Fruit fly (Drosophila melanogaster) whole organism, pupa: ENCODE measurements around the gene sad.

Experiments
- CG10348 ChIP-seq: fragments of 200-800 bp; sonication (Bioruptor generic); IDR thresholded peaks from 2 replicates; pipeline ENCODE4 v1.3.6; 2022; ENCODE audit warnings: missing biosample characterization, missing genetic modification characterization
- CG12605 ChIP-seq: fragments of 200-800 bp; sonication (Bioruptor generic); IDR thresholded peaks from 2 replicates; pipeline ENCODE4 v1.3.6; 2022; ENCODE audit warnings: missing biosample characterization, missing genetic modification characterization
- CG13204 ChIP-seq: fragments of 200-800 bp; sonication (Bioruptor generic); optimal IDR thresholded peaks from 2 replicates; lab custom pipeline; 2018; ENCODE audit warnings: missing biosample characterization, mild to moderate bottlenecking, missing genetic modification characterization, moderate library complexity
- CG14655 ChIP-seq: fragments of 200-800 bp; sonication (Bioruptor generic); optimal IDR thresholded peaks from 3 replicates; lab custom pipeline; 2017; ENCODE audit warnings: mild to moderate bottlenecking, missing biosample characterization, missing genetic modification reagents, missing genetic modification characterization
- CG15710 ChIP-seq: fragments of 200-800 bp; sonication (Bioruptor generic); optimal IDR thresholded peaks from 2 replicates; lab custom pipeline; 2018; ENCODE audit warnings: missing biosample characterization, mild to moderate bottlenecking, missing genetic modification characterization, moderate library complexity
- CG17806 ChIP-seq: fragments of 200-800 bp; sonication (Bioruptor generic); optimal IDR thresholded peaks from 2 replicates; lab custom pipeline; 2018; ENCODE audit warnings: missing biosample characterization, mild to moderate bottlenecking, missing genetic modification characterization, moderate library complexity
- CG32121 ChIP-seq: fragments of 200-800 bp; sonication (Bioruptor generic); IDR thresholded peaks from 2 replicates; pipeline ENCODE4 v1.3.6; 2022; ENCODE audit warnings: missing biosample characterization, missing genetic modification characterization
- CG34367 ChIP-seq: fragments of 200-800 bp; sonication (Bioruptor generic); optimal IDR thresholded peaks from 2 replicates; lab custom pipeline; 2018; ENCODE audit warnings: missing biosample characterization, mild to moderate bottlenecking, missing genetic modification characterization
- CG4496 ChIP-seq: fragments of 200-800 bp; sonication (Bioruptor generic); IDR thresholded peaks from 3 replicates; pipeline ENCODE4 v1.3.6; 2022; ENCODE audit warnings: missing biosample characterization, missing genetic modification characterization
- CG8159 ChIP-seq: fragments of 200-800 bp; sonication (Bioruptor generic); optimal IDR thresholded peaks from 3 replicates; lab custom pipeline; 2018; ENCODE audit warnings: missing biosample characterization, mild to moderate bottlenecking, missing genetic modification characterization, moderate library complexity
- CG8301 ChIP-seq: fragments of 200-800 bp; sonication (Bioruptor generic); optimal IDR thresholded peaks from 2 replicates; lab custom pipeline; 2018; ENCODE audit warnings: missing biosample characterization, mild to moderate bottlenecking, missing genetic modification characterization
- CG9948 ChIP-seq: fragments of 200-800 bp; sonication (Bioruptor generic); optimal IDR thresholded peaks from 2 replicates; lab custom pipeline; 2018; ENCODE audit warnings: missing biosample characterization, mild to moderate bottlenecking, missing genetic modification characterization, moderate library complexity
- D1 ChIP-seq: fragments of 200-800 bp; sonication (Bioruptor generic); optimal IDR thresholded peaks from 2 replicates; lab custom pipeline; 2018; ENCODE audit warnings: missing biosample characterization, mild to moderate bottlenecking, missing genetic modification characterization, moderate library complexity
- EcR ChIP-seq: fragments of 200-800 bp; sonication (Bioruptor generic); optimal IDR thresholded peaks from 3 replicates; lab custom pipeline; 2019; ENCODE audit warnings: missing biosample characterization, missing genetic modification characterization, mild to moderate bottlenecking, moderate library complexity, missing genetic modification reagents
- Ets98B ChIP-seq: fragments of 200-800 bp; sonication (Bioruptor generic); IDR thresholded peaks from 2 replicates; pipeline ENCODE4 v1.3.6; 2022; ENCODE audit warnings: missing biosample characterization, missing genetic modification characterization
- Pif1A ChIP-seq: fragments of 200-800 bp; sonication (Bioruptor generic); optimal IDR thresholded peaks from 3 replicates; lab custom pipeline; 2016; ENCODE audit warnings: missing biosample characterization, missing genetic modification characterization
- Pif1B ChIP-seq: fragments of 200-800 bp; sonication (Bioruptor generic); optimal IDR thresholded peaks from 3 replicates; lab custom pipeline; 2016; ENCODE audit warnings: missing biosample characterization, missing genetic modification characterization
- Snoo ChIP-seq: fragments of 200-800 bp; sonication (Bioruptor generic); optimal IDR thresholded peaks from 3 replicates; lab custom pipeline; 2017; ENCODE audit warnings: missing biosample characterization, mild to moderate bottlenecking, missing genetic modification characterization, inconsistent platforms
- fd96Ca ChIP-seq: fragments of 200-800 bp; sonication (Bioruptor generic); IDR thresholded peaks from 3 replicates; pipeline ENCODE4 v1.3.6; 2022; ENCODE audit warnings: missing biosample characterization, missing genetic modification characterization
- gl ChIP-seq: fragments of 200-800 bp; sonication (Bioruptor generic); optimal IDR thresholded peaks from 2 replicates; lab custom pipeline; 2018; ENCODE audit warnings: missing biosample characterization, mild to moderate bottlenecking, missing genetic modification characterization
- rn ChIP-seq: fragments of 200-800 bp; sonication (Bioruptor generic); IDR thresholded peaks from 2 replicates; pipeline ENCODE4 v1.3.6; 2022; ENCODE audit warnings: missing biosample characterization, missing genetic modification characterization

The sad gene

DNA sequence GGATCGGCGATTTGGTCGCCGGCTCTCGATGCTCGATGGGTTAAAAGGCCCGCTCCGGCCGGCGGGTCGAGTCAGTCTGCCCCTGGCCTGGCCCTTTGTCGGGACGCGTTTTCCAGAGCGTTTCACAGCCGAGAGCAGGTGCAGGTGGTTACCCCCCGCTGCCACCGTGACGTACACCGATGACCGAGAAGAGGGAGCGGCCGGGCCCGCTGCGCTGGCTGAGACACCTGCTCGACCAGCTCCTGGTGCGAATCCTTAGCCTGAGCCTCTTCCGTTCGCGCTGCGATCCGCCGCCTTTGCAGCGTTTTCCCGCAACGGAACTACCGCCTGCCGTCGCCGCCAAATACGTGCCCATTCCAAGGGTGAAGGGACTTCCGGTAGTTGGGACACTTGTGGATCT, at the start of gene sad:
sad (plus strand) TSS at position 74 of the 400 bp plus-strand sequence.
- no peak for TF ChIP-seq Pif1A (GFP tag; lab: Kevin White, UChicago)
- no peak for TF ChIP-seq CG13204 (GFP tag; lab: Kevin White, UChicago)
- TF ChIP-seq Pif1B (GFP tag; lab: Kevin White, UChicago) = no peak
- no peak for TF ChIP-seq CG15710 (tag; lab: Kevin White, UChicago)
- no peak for TF ChIP-seq CG9948 (tag; lab: Kevin White, UChicago)
- TF ChIP-seq CG10348 = no peak
- TF ChIP-seq CG8159 (tag; lab: Kevin White, UChicago) = no peak
- TF ChIP-seq Snoo (tag; lab: Kevin White, UChicago) = no peak
- TF ChIP-seq CG34367 = no peak
- TF ChIP-seq rn (GFP tag; lab: Robert Waterston, UW) = no peak
- TF ChIP-seq CG14655 = no peak
- no peak for TF ChIP-seq gl
- TF ChIP-seq fd96Ca = no peak
- no peak for TF ChIP-seq CG17806 (tag; lab: Kevin White, UChicago)
- TF ChIP-seq CG8301 (tag; lab: Kevin White, UChicago) = no peak
- no peak for TF ChIP-seq CG32121 (GFP tag; lab: Robert Waterston, UW)

DNA sequence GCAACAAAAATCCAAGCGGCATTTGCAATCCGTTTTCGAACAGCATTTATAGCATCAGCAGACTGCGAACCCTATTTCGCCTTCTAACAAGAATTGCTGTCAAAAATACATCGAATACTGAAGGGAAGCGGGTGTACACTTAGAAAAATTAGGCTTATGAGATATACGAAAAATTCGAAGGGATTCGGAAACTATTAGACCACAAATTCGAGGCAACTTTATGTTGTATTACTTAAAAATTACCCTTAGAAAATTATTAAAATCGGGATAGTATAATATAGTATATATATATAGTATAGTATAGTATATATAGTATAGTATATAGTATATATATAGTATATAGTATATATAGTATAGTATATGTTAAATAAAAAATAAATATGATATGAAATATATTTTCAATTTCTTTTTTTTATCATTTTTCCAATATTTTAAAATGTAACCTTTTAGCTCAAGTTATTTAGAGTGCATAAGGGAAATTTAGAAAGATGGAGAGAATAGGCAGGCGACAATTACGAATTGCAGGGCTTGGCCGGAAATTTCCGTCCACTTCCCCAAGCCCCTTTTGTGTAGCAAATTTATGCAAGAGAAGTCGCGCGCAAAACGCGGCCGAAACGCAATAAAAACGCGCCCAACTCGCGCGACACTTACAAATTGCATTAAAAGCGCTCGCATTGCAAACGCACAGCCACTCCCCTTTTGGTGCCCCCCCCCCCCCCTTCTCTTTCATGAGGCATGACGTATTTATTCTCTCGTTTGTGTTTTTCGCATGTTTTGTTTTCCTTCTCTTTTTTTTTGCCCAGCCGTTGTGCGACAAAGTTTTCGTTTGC, 46.1 kb upstream of the sad start:
- TF ChIP-seq CG32121 (GFP tag; lab: Robert Waterston, UW) = peak; percentile 37; the same call in 1 of the 2 replicates
- peak; percentile 12; the same call in 1 of the 2 replicates for TF ChIP-seq Ets98B (GFP tag; lab: Robert Waterston, UW)
- no peak for TF ChIP-seq EcR (GFP tag; lab: Kevin White, UChicago)
- 0 out of 3 replicates have a peak, but pooled peaks have one; percentile 26 for TF ChIP-seq CG4496
- peak; percentile 22; the same call in 1 of the 2 replicates for TF ChIP-seq CG12605
- TF ChIP-seq CG14655 = no peak
- TF ChIP-seq CG8159 (tag; lab: Kevin White, UChicago) = peak; percentile 31
- TF ChIP-seq rn (GFP tag; lab: Robert Waterston, UW) = no peak
- TF ChIP-seq, all 21 proteins: peak for 5

DNA sequence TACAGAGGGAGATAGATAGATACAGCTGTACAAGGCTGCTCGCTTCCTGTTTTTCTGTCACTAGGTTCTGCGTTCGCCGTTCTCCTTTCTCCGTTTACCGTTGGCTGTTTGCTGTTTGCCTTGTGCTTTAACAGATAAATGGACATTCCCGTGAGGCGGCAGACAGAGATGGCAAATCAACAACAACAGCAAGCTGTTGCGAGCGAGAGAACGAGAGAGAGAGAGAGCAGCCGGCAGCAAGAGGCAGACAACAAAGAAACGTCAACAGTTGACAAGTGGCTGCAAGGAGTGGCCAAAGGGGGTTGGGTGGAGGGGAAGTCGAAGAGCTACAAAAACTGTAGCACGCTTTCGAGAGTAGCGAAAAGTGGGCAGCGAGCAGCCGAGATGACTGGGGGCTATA, 43.6 kb upstream of the sad start:
- TF ChIP-seq fd96Ca (no peak), CG8301 (tag; lab: Kevin White, UChicago) (no peak), CG9948 (tag; lab: Kevin White, UChicago) (no peak), CG4496 (peak; percentile 63; the same call in 2 of the 3 replicates), CG14655 (no peak), rn (GFP tag; lab: Robert Waterston, UW) (no peak), CG17806 (tag; lab: Kevin White, UChicago) (no peak), CG13204 (GFP tag; lab: Kevin White, UChicago) (peak; percentile 5), CG32121 (GFP tag; lab: Robert Waterston, UW) (no peak), CG10348 (no peak), gl (no peak), EcR (GFP tag; lab: Kevin White, UChicago) (peak; percentile 4), Pif1A (GFP tag; lab: Kevin White, UChicago) (no peak), CG8159 (tag; lab: Kevin White, UChicago) (no peak), D1 (no peak), CG34367 (no peak), Ets98B (GFP tag; lab: Robert Waterston, UW) (no peak), CG12605 (no peak), Snoo (tag; lab: Kevin White, UChicago) (no peak), CG15710 (tag; lab: Kevin White, UChicago) (no peak), Pif1B (GFP tag; lab: Kevin White, UChicago) (no peak)

DNA sequence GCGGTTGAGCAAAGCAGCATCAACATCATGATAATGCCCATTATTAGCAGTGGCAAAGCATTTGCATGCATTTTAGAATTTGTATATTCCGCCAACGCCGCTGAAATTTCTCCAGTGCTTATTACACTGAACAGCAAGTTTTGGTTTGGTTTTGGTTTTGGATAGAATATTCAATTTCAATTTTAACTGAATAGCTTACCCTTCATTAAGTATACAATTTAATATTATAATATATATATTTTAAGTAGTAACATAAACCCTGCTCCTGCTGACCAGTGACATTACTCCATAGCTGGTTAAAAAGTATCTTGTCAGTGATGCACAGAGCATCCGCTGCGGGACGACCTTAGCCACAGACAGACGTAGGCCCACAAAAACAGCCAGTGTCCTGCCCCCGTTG, 29.7 kb upstream of the sad start:
- TF ChIP-seq CG13204 (GFP tag; lab: Kevin White, UChicago) = no peak
- TF ChIP-seq Ets98B (GFP tag; lab: Robert Waterston, UW) = peak; percentile 52
- peak; percentile 55; the same call in 1 of the 2 replicates for TF ChIP-seq CG12605
- no peak for TF ChIP-seq CG10348
- no peak for TF ChIP-seq Pif1B (GFP tag; lab: Kevin White, UChicago)
- TF ChIP-seq EcR (GFP tag; lab: Kevin White, UChicago) = no peak
- no peak for TF ChIP-seq rn (GFP tag; lab: Robert Waterston, UW)
- TF ChIP-seq CG8301 (tag; lab: Kevin White, UChicago) = peak; percentile 33
- peak; percentile 18 for TF ChIP-seq CG9948 (tag; lab: Kevin White, UChicago)
- TF ChIP-seq gl = no peak
- TF ChIP-seq D1 = no peak
- no peak for TF ChIP-seq Snoo (tag; lab: Kevin White, UChicago)
- TF ChIP-seq CG4496 = peak; percentile 46; the same call in 1 of the 3 replicates
- peak; percentile 33 for TF ChIP-seq CG17806 (tag; lab: Kevin White, UChicago)
- no peak for TF ChIP-seq CG34367
- peak; percentile 33 for TF ChIP-seq CG15710 (tag; lab: Kevin White, UChicago)
- no peak for TF ChIP-seq Pif1A (GFP tag; lab: Kevin White, UChicago)
- TF ChIP-seq CG32121 (GFP tag; lab: Robert Waterston, UW) = no peak
- TF ChIP-seq fd96Ca = 0 out of 3 replicates have a peak, but pooled peaks have one; percentile 12
- peak; percentile 46 for TF ChIP-seq CG8159 (tag; lab: Kevin White, UChicago)
- TF ChIP-seq CG14655 = peak; percentile 43
- TF ChIP-seq, all 21 proteins: peak for 10
